Worm (Caenorhabditis elegans) whole organism, young adult: ENCODE data around the gene Y54G2A.12.
"Not testable (repeated sequence)": the region's sequence is repeated elsewhere in the genome, so short reads cannot be mapped to it uniquely, and the experiment has no call there.

Experiments
- C06A6.2 ChIP-seq: fragments of 200-800 bp; sonication (Bioruptor generic); conservative IDR thresholded peaks from 2 replicates; pipeline ENCODE4 v1.3.6; 2022; ENCODE audit warnings: missing genetic modification characterization, missing compliant biosample characterization
- D2030.7 ChIP-seq: fragments of 200-800 bp; sonication (Bioruptor generic); IDR thresholded peaks from 2 replicates; pipeline ENCODE4 v1.3.6; 2022; ENCODE audit warnings: missing genetic modification reagents, missing genetic modification characterization, missing compliant biosample characterization
- F22D6.2 ChIP-seq: sonication (generic microtip); optimal IDR thresholded peaks from 2 replicates; lab custom pipeline; 2016; ENCODE audit warnings: mild to moderate bottlenecking, missing genetic modification characterization, missing compliant biosample characterization
- F57C9.4 ChIP-seq: sonication (generic microtip); optimal IDR thresholded peaks from 2 replicates; lab custom pipeline; 2017; ENCODE audit warnings: mild to moderate bottlenecking, missing genetic modification characterization, missing compliant biosample characterization
- K11D2.4 ChIP-seq: fragments of 200-800 bp; sonication (Bioruptor generic); IDR thresholded peaks from 2 replicates; pipeline ENCODE4 v1.3.6; 2022; ENCODE audit warnings: missing genetic modification reagents, missing genetic modification characterization, missing compliant biosample characterization
- K12H6.12 ChIP-seq: fragments of 200-800 bp; sonication (Bioruptor generic); optimal IDR thresholded peaks from 2 replicates; lab custom pipeline; 2018; ENCODE audit warnings: mild to moderate bottlenecking, missing genetic modification characterization, missing compliant biosample characterization
- Y56A3A.18 ChIP-seq: fragments of 200-800 bp; sonication (Bioruptor generic); IDR thresholded peaks from 2 replicates; pipeline ENCODE4 v1.3.6; 2022; ENCODE audit warnings: missing genetic modification reagents, missing genetic modification characterization, missing compliant biosample characterization
- Y67H2A.10 ChIP-seq: fragments of 200-800 bp; sonication (Bioruptor generic); conservative IDR thresholded peaks from 2 replicates; pipeline ENCODE4 v1.3.6; 2022; ENCODE audit warnings: missing genetic modification reagents, missing genetic modification characterization, missing compliant biosample characterization
- Y95B8A.8 ChIP-seq: fragments of 200-800 bp; sonication (Bioruptor generic); IDR thresholded peaks from 2 replicates; pipeline ENCODE4 v1.3.6; 2022; ENCODE audit warnings: missing genetic modification reagents, missing genetic modification characterization, missing compliant biosample characterization
- ZK185.1 ChIP-seq: sonication (generic microtip); optimal IDR thresholded peaks from 2 replicates; lab custom pipeline; 2016; ENCODE audit warnings: mild to moderate bottlenecking, missing genetic modification characterization, missing compliant biosample characterization; ENCODE audit not compliant: poor library complexity, severe bottlenecking
- bed-2 ChIP-seq: fragments of 200-800 bp; sonication (Bioruptor generic); IDR thresholded peaks from 2 replicates; pipeline ENCODE4 v1.3.6; 2022; ENCODE audit warnings: missing genetic modification reagents, missing genetic modification characterization, missing compliant biosample characterization
- cebp-1 ChIP-seq, 2 experiments: fragments of 200-800 bp in 1 of 2; sonication (Bioruptor generic) in 1 of 2; sonication (generic microtip) in 1 of 2; IDR thresholded peaks in 1 of 2; optimal IDR thresholded peaks in 1 of 2; 2 replicates each; pipeline versions ENCODE4 v1.3.6 to Lab custom; 2017 to 2022; ENCODE audit warnings: missing compliant biosample characterization in 2 of 2, missing genetic modification characterization in 2 of 2, mild to moderate bottlenecking in 1 of 2, missing genetic modification reagents in 1 of 2, moderate library complexity in 1 of 2
- dox-1 ChIP-seq: fragments of 200-800 bp; sonication (Bioruptor generic); IDR thresholded peaks from 2 replicates; pipeline ENCODE4 v1.3.6; 2022; ENCODE audit warnings: missing genetic modification reagents, missing genetic modification characterization, missing compliant biosample characterization
- efl-1 ChIP-seq: fragments of 150-350 bp; optimal IDR thresholded peaks from 2 replicates; lab custom pipeline; 2014; ENCODE audit warnings: missing biosample characterization, missing genetic modification reagents, missing genetic modification characterization
- egl-18 ChIP-seq: fragments of 200-800 bp; sonication (Bioruptor generic); IDR thresholded peaks from 2 replicates; pipeline ENCODE4 v1.3.6; 2022; ENCODE audit warnings: missing genetic modification reagents, missing genetic modification characterization, missing compliant biosample characterization
- egrh-3 ChIP-seq: fragments of 200-800 bp; sonication (Bioruptor generic); IDR thresholded peaks from 2 replicates; pipeline ENCODE4 v1.3.6; 2022; ENCODE audit warnings: missing genetic modification reagents, missing genetic modification characterization, missing compliant biosample characterization
- hlh-26 ChIP-seq: fragments of 200-800 bp; sonication (Bioruptor generic); conservative IDR thresholded peaks from 2 replicates; pipeline ENCODE4 v1.3.6; 2022; ENCODE audit warnings: missing genetic modification reagents, missing genetic modification characterization, missing compliant biosample characterization
- hmg-1.2 ChIP-seq: fragments of 200-800 bp; sonication (Bioruptor generic); IDR thresholded peaks from 2 replicates; pipeline ENCODE4 v1.3.6; 2022; ENCODE audit warnings: missing genetic modification reagents, missing genetic modification characterization, missing compliant biosample characterization
- hrde-1 ChIP-seq: sonication (generic microtip); optimal IDR thresholded peaks from 2 replicates; lab custom pipeline; 2016; ENCODE audit warnings: missing genetic modification characterization, mild to moderate bottlenecking, missing compliant biosample characterization, moderate library complexity, missing genotype, missing genetic modification reagents, borderline replicate concordance
- lin-40 ChIP-seq: sonication (generic microtip); optimal IDR thresholded peaks from 2 replicates; lab custom pipeline; 2016; ENCODE audit warnings: missing genetic modification characterization, mild to moderate bottlenecking, missing compliant biosample characterization, missing genotype, missing genetic modification reagents
- lsl-1 ChIP-seq: fragments of 200-800 bp; sonication (Bioruptor generic); optimal IDR thresholded peaks from 2 replicates; lab custom pipeline; 2018; ENCODE audit warnings: mild to moderate bottlenecking, missing genetic modification characterization, moderate library complexity, missing compliant biosample characterization
- mcd-1 ChIP-seq: fragments of 200-800 bp; sonication (Bioruptor generic); IDR thresholded peaks from 2 replicates; pipeline ENCODE4 v1.3.6; 2022; ENCODE audit warnings: missing genetic modification reagents, missing genetic modification characterization, missing compliant biosample characterization
- nfyb-1 ChIP-seq: fragments of 200-800 bp; sonication (Bioruptor generic); IDR thresholded peaks from 2 replicates; pipeline ENCODE4 v1.3.6; 2022; ENCODE audit warnings: missing genetic modification reagents, missing genetic modification characterization, missing compliant biosample characterization
- nhr-179 ChIP-seq: sonication (generic microtip); optimal IDR thresholded peaks from 2 replicates; lab custom pipeline; 2016; ENCODE audit warnings: mild to moderate bottlenecking, missing genetic modification characterization, missing compliant biosample characterization
- nhr-80 ChIP-seq: sonication (generic microtip); optimal IDR thresholded peaks from 2 replicates; lab custom pipeline; 2016; ENCODE audit warnings: missing genetic modification characterization, missing compliant biosample characterization
- nhr-90 ChIP-seq: sonication (generic microtip); optimal IDR thresholded peaks from 2 replicates; lab custom pipeline; 2016; ENCODE audit warnings: missing genotype, mild to moderate bottlenecking, missing genetic modification characterization, missing compliant biosample characterization
- pbrm-1 ChIP-seq: fragments of 200-800 bp; sonication (Bioruptor generic); IDR thresholded peaks from 2 replicates; pipeline ENCODE4 v1.3.6; 2022; ENCODE audit warnings: missing genetic modification reagents, missing genetic modification characterization, missing compliant biosample characterization
- xnd-1 ChIP-seq: sonication (generic microtip); optimal IDR thresholded peaks from 2 replicates; lab custom pipeline; 2016; ENCODE audit warnings: missing genotype, missing genetic modification reagents, missing genetic modification characterization, missing compliant biosample characterization
- zfh-2 ChIP-seq: fragments of 200-800 bp; sonication (Bioruptor generic); conservative IDR thresholded peaks from 2 replicates; pipeline ENCODE4 v1.3.6; 2022; ENCODE audit warnings: missing genetic modification reagents, missing genetic modification characterization, missing compliant biosample characterization
- ztf-18 ChIP-seq: sonication (generic microtip); optimal IDR thresholded peaks from 2 replicates; lab custom pipeline; 2016; ENCODE audit warnings: missing genotype, mild to moderate bottlenecking, missing genetic modification characterization, missing compliant biosample characterization
- ztf-22 ChIP-seq: fragments of 200-800 bp; sonication (Bioruptor generic); optimal IDR thresholded peaks from 2 replicates; lab custom pipeline; 2018; ENCODE audit warnings: mild to moderate bottlenecking, missing genetic modification characterization, moderate library complexity, missing compliant biosample characterization
- ztf-26 ChIP-seq: sonication (generic microtip); optimal IDR thresholded peaks from 2 replicates; lab custom pipeline; 2017; ENCODE audit warnings: missing genetic modification characterization, missing compliant biosample characterization
- ztf-6 ChIP-seq: fragments of 200-800 bp; sonication (Bioruptor generic); IDR thresholded peaks from 2 replicates; pipeline ENCODE4 v1.3.6; 2022; ENCODE audit warnings: missing genetic modification reagents, missing genetic modification characterization, missing compliant biosample characterization

The Y54G2A.12 gene

DNA sequence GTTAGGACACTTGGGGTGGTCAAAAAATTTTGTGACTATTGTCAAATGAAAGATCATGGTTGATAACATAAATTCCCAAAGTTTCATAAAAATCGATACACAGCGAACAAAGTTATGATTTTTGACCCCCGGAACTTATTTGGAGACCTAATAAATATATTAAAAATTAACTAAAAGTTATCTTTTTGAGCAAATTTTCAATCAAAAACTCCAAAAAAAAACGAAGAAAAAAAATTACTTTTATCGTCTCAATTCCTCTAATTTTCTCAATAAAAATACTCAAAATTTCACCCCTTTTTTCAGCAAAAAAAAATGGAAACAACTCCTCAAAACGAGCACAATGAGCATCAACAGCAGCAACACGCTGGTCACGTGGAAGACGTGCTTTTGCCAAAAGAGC is 5.7 kb upstream of the Y54G2A.12 start, which contains the start of gene atln-1:
Gene atln-1, plus strand, starts transcription at position 301 of the 400 bp plus-strand sequence.
- not testable (repeated sequence) for TF ChIP-seq D2030.7 (GFP tag; lab: Robert Waterston, UW); ZK185.1 (tag; lab: Kevin White, UChicago); dox-1 (GFP tag; lab: Robert Waterston, UW)
- TF ChIP-seq, all 124 proteins: peak for 0; not testable (repeated sequence) for 124

DNA sequence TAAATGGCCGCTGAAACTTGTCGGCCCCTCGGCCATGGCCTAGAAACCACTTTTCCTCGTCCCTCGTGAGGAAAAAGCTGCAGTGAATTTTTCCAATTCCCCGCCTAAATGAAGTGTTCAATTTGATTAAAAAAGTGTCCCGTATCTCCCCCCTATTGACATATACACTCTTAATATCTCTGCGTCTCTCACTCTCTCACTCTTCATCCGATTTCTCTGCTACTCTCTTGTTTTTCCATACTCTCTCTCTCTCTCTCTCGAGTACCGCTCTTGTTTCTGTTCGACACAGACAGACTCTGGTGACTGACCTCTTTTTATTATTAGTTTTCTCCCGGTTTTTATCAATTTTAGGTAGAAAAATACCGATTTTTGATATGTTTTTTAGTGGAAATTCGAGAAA is 2.4 kb upstream of the Y54G2A.12 start:
- no peak for TF ChIP-seq egl-18
- no peak for TF ChIP-seq cebp-1 (GFP tag; IDR thresholded peaks at IDR 0.05; lab: Robert Waterston, UW)
- TF ChIP-seq cebp-1 (tag; optimal IDR thresholded peaks at IDR 0.05; lab: Kevin White, UChicago), result peak; percentile 18
- peak; percentile 88 for TF ChIP-seq hmg-1.2 (GFP tag; lab: Robert Waterston, UW)
- peak; percentile 12 for TF ChIP-seq nhr-80 (tag; lab: Kevin White, UChicago)
- peak; percentile 10 for TF ChIP-seq lin-40 (tag; lab: Kevin White, UChicago)
- no peak for TF ChIP-seq ztf-26

DNA sequence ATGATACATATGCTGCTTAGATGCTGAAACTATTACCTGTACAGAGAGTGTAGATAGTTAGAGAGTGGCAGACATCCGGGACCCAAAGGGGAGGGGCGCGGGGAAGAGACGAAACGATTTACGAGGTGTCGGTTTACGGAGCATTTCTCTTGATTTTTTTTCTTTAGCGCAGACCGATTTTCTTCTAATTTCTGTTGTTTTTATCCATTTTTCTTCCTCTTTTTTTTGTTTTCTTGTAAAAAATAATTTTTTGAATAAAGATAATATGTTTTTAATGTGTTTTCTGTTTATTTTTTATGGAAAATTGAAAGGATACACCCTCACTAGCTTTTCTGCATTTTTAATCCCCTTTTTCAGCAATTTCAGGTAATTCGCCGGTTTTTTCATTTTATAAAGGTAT is 4.8 kb downstream of the Y54G2A.12 start, which contains the start of gene Y54G2A.72:
Gene Y54G2A.72, plus strand, starts transcription at position 301 of the 400 bp plus-strand sequence.
- TF ChIP-seq nhr-179; Y67H2A.10 (GFP tag; lab: Robert Waterston, UW); ztf-6 (GFP tag; lab: Robert Waterston, UW): not testable (repeated sequence)

DNA sequence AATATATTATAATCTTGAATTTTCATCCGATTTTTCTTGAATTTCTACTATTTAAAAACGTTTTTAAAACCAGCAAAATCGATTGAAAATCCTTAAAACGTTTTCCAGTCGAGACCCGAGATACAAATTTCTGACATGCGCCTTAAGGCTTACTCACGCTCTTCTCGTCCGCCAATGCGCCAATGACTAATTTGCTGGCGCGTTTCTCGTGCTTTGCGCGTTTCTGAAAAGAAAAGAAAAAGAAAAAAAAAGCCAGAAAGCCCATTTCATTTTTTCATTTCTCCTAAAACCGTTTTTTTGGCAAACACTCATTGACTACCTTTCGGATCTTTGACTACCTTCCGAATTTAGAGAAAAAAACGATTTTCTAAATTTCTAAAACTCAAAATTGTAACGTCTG is 5.9 kb downstream of the Y54G2A.12 start:
- no peak for TF ChIP-seq bed-2 (GFP tag; lab: Robert Waterston, UW)
- peak; percentile 84 for TF ChIP-seq ztf-18 (tag; lab: Kevin White, UChicago)
- TF ChIP-seq hrde-1 (tag; lab: Kevin White, UChicago), result peak; percentile 6
- TF ChIP-seq Y95B8A.8, result 0 out of 2 replicates have a peak, but pooled peaks have one; percentile 27
- TF ChIP-seq xnd-1 (tag; lab: Kevin White, UChicago), result peak; percentile 6

DNA sequence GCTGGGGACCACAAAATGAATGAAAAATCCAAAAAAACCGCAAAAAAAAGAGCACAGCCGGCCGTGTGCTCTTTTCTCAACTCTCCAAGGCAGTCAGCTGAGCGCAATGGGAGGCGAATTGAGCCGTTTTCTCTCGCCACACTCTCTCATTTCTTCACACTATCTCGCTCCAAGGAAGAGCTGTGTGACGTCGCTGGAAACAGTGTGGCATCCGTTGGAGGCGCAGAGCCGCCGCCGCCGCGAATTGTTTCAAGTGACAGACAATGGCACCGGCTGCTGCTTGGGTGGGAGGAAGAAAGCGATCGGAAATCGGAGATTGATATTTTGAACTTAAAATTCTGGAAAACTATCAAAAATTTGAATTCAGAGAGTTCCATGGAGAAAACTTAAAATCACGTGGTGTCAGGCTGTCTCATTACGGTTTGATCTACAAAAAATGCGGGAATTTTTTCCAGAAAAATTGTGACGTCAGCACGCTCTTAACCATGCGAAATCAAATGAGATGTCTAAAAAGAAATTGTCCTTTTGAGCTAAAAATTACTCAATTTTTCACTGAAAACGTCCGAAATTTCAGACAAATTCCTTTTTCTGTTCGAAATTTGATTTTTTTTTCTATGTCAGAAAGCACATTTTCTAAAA is 6.5 kb downstream of the Y54G2A.12 start:
- no peak for TF ChIP-seq C06A6.2 (GFP tag; lab: Robert Waterston, UW)
- TF ChIP-seq nfyb-1 (GFP tag; lab: Robert Waterston, UW), result peak; percentile 54; the same call in 1 of the 2 replicates
- TF ChIP-seq nhr-90, result no peak
- TF ChIP-seq zfh-2 (GFP tag; lab: Robert Waterston, UW), result peak; percentile 95
- no peak for TF ChIP-seq lsl-1 (GFP tag; lab: Kevin White, UChicago)
- peak; percentile 26; the same call in 1 of the 2 replicates for TF ChIP-seq dox-1 (GFP tag; lab: Robert Waterston, UW)
- TF ChIP-seq F57C9.4 (tag; lab: Kevin White, UChicago), result no peak
- TF ChIP-seq K11D2.4 (GFP tag; lab: Robert Waterston, UW), result no peak
- TF ChIP-seq cebp-1 (GFP tag; IDR thresholded peaks at IDR 0.05; lab: Robert Waterston, UW), result no peak
- TF ChIP-seq cebp-1 (tag; optimal IDR thresholded peaks at IDR 0.05; lab: Kevin White, UChicago), result peak; percentile 43
- peak; percentile 78 for TF ChIP-seq hmg-1.2 (GFP tag; lab: Robert Waterston, UW)
- no peak for TF ChIP-seq F22D6.2 (tag; lab: Kevin White, UChicago)
- peak; percentile 51; the same call in 1 of the 2 replicates for TF ChIP-seq egrh-3 (GFP tag; lab: Robert Waterston, UW)
- TF ChIP-seq Y67H2A.10 (GFP tag; lab: Robert Waterston, UW), result no peak
- 0 out of 2 replicates have a peak, but pooled peaks have one; percentile 38 for TF ChIP-seq pbrm-1 (GFP tag; lab: Robert Waterston, UW)
- TF ChIP-seq hlh-26 (GFP tag; lab: Robert Waterston, UW), result no peak
- TF ChIP-seq mcd-1 (GFP tag; lab: Robert Waterston, UW), result peak; percentile 44; the same call in 1 of the 2 replicates
- no peak for TF ChIP-seq efl-1 (GFP tag; lab: Kevin White, UChicago)
- no peak for TF ChIP-seq ztf-22
- peak; percentile 39 for TF ChIP-seq K12H6.12 (tag; lab: Kevin White, UChicago)
- TF ChIP-seq Y56A3A.18, result no peak
